Worm (Caenorhabditis elegans) whole organism, mixed stage, embryonic: ENCODE data around the gene ida-1.
A peak's percentile ranks its signal among the peaks of the same experiment; 100 is the strongest.

Source experiments
- M03D4.4 ChIP-seq: sonication (generic microtip); optimal IDR thresholded peaks from 2 replicates; lab custom pipeline; 2017; ENCODE audit warnings: mild to moderate bottlenecking, missing genetic modification characterization, missing compliant biosample characterization
- bed-3 ChIP-seq: fragments of 200-800 bp; sonication (Bioruptor generic); optimal IDR thresholded peaks from 3 replicates; lab custom pipeline; 2018; ENCODE audit warnings: mild to moderate bottlenecking, missing genetic modification characterization, moderate library complexity, missing compliant biosample characterization
- blmp-1 ChIP-seq: fragments of 150-350 bp; optimal IDR thresholded peaks from 2 replicates; lab custom pipeline; 2014; ENCODE audit warnings: missing biosample characterization, missing genetic modification characterization
- ceh-39 ChIP-seq: fragments of 150-350 bp; optimal IDR thresholded peaks from 2 replicates; lab custom pipeline; 2014; ENCODE audit warnings: missing biosample characterization, missing genetic modification characterization
- ceh-43 ChIP-seq: fragments of 200-800 bp; sonication (Bioruptor generic); optimal IDR thresholded peaks from 2 replicates; lab custom pipeline; 2018; ENCODE audit warnings: mild to moderate bottlenecking, missing genetic modification characterization, moderate library complexity, missing compliant biosample characterization
- ceh-83 ChIP-seq: fragments of 200-800 bp; sonication (Bioruptor generic); optimal IDR thresholded peaks from 2 replicates; lab custom pipeline; 2018; ENCODE audit warnings: mild to moderate bottlenecking, missing genetic modification characterization, missing compliant biosample characterization
- ces-1 ChIP-seq: fragments of 150-350 bp; optimal IDR thresholded peaks from 2 replicates; lab custom pipeline; 2014; ENCODE audit warnings: missing biosample characterization, missing genetic modification reagents, missing genetic modification characterization
- cnd-1 ChIP-seq: fragments of 200-800 bp; sonication (Bioruptor generic); optimal IDR thresholded peaks from 2 replicates; lab custom pipeline; 2018; ENCODE audit warnings: mild to moderate bottlenecking, missing genetic modification characterization, missing compliant biosample characterization
- elt-1 ChIP-seq: sonication (generic microtip); optimal IDR thresholded peaks from 2 replicates; lab custom pipeline; 2017; ENCODE audit warnings: missing genetic modification characterization, mild to moderate bottlenecking, missing compliant biosample characterization, antibody characterized with exemption, moderate library complexity, borderline replicate concordance; ENCODE audit not compliant: insufficient read depth
- elt-3 ChIP-seq: fragments of 150-350 bp; optimal IDR thresholded peaks from 2 replicates; lab custom pipeline; 2014; ENCODE audit warnings: missing biosample characterization, missing genetic modification characterization
- flh-1 ChIP-seq: fragments of 200-800 bp; sonication (Bioruptor generic); optimal IDR thresholded peaks from 2 replicates; lab custom pipeline; 2018; ENCODE audit warnings: mild to moderate bottlenecking, missing genetic modification characterization, moderate library complexity, missing compliant biosample characterization
- ham-2 ChIP-seq: fragments of 200-800 bp; sonication (Bioruptor generic); optimal IDR thresholded peaks from 2 replicates; lab custom pipeline; 2018; ENCODE audit warnings: mild to moderate bottlenecking, missing genetic modification characterization, missing compliant biosample characterization
- hlh-1 ChIP-seq: fragments of 150-350 bp; optimal IDR thresholded peaks from 2 replicates; lab custom pipeline; 2014; ENCODE audit warnings: missing biosample characterization, missing genetic modification reagents, missing genetic modification characterization
- lin-13 ChIP-seq: fragments of 150-350 bp; optimal IDR thresholded peaks from 2 replicates; lab custom pipeline; 2014; ENCODE audit warnings: missing biosample characterization, missing genetic modification characterization
- lsy-2 ChIP-seq: fragments of 150-350 bp; optimal IDR thresholded peaks from 2 replicates; lab custom pipeline; 2014; ENCODE audit warnings: missing biosample characterization, missing genetic modification characterization
- mab-5 ChIP-seq: fragments of 150-350 bp; optimal IDR thresholded peaks from 2 replicates; lab custom pipeline; 2014; ENCODE audit warnings: missing biosample characterization, missing genetic modification characterization
- mep-1 ChIP-seq: fragments of 150-350 bp; optimal IDR thresholded peaks from 2 replicates; lab custom pipeline; 2017; ENCODE audit warnings: missing biosample characterization, missing genetic modification reagents, missing genetic modification characterization, inconsistent platforms
- mls-2 ChIP-seq: sonication (generic microtip); optimal IDR thresholded peaks from 2 replicates; lab custom pipeline; 2016; ENCODE audit warnings: mild to moderate bottlenecking, missing genetic modification characterization, moderate library complexity, missing compliant biosample characterization
- nhr-12 ChIP-seq: fragments of 150-350 bp; optimal IDR thresholded peaks from 2 replicates; lab custom pipeline; 2014; ENCODE audit warnings: missing biosample characterization, missing genetic modification characterization
- nhr-2 ChIP-seq: fragments of 150-350 bp; optimal IDR thresholded peaks from 2 replicates; lab custom pipeline; 2014; ENCODE audit warnings: missing biosample characterization, missing genetic modification characterization
- nhr-237 ChIP-seq: fragments of 150-350 bp; optimal IDR thresholded peaks from 2 replicates; lab custom pipeline; 2014; ENCODE audit warnings: missing biosample characterization, missing genetic modification characterization
- nhr-28 ChIP-seq: fragments of 150-350 bp; optimal IDR thresholded peaks from 2 replicates; lab custom pipeline; 2014; ENCODE audit warnings: missing biosample characterization, missing genetic modification characterization
- pha-4 ChIP-seq: fragments of 150-350 bp; optimal IDR thresholded peaks from 2 replicates; lab custom pipeline; 2018; ENCODE audit warnings: missing biosample characterization, missing genetic modification reagents, missing genetic modification characterization
- sem-2 ChIP-seq: fragments of 200-800 bp; sonication (Bioruptor generic); optimal IDR thresholded peaks from 2 replicates; lab custom pipeline; 2018; ENCODE audit warnings: mild to moderate bottlenecking, missing genetic modification characterization, missing compliant biosample characterization
- snpc-4 ChIP-seq: fragments of 150-350 bp; optimal IDR thresholded peaks from 2 replicates; lab custom pipeline; 2014; ENCODE audit warnings: missing biosample characterization, missing genetic modification characterization
- sptf-1 ChIP-seq: sonication (generic microtip); optimal IDR thresholded peaks from 2 replicates; lab custom pipeline; 2017; ENCODE audit warnings: mild to moderate bottlenecking, missing genetic modification characterization, moderate library complexity, missing compliant biosample characterization
- tbx-8 ChIP-seq: fragments of 200-800 bp; sonication (Bioruptor generic); optimal IDR thresholded peaks from 2 replicates; lab custom pipeline; 2018; ENCODE audit warnings: mild to moderate bottlenecking, missing genetic modification characterization, moderate library complexity, missing compliant biosample characterization
- unc-120 ChIP-seq: sonication (generic microtip); optimal IDR thresholded peaks from 2 replicates; lab custom pipeline; 2017; ENCODE audit warnings: missing genetic modification characterization, missing compliant biosample characterization; ENCODE audit not compliant: poor library complexity, severe bottlenecking
- unc-39 ChIP-seq: fragments of 150-350 bp; optimal IDR thresholded peaks from 2 replicates; lab custom pipeline; 2014; ENCODE audit warnings: missing biosample characterization, missing genetic modification characterization
- unc-62 ChIP-seq: fragments of 150-350 bp; optimal IDR thresholded peaks from 2 replicates; lab custom pipeline; 2014; ENCODE audit warnings: missing biosample characterization, missing genetic modification reagents, missing genetic modification characterization
- zip-8 ChIP-seq: fragments of 150-350 bp; optimal IDR thresholded peaks from 2 replicates; lab custom pipeline; 2014; ENCODE audit warnings: missing biosample characterization, missing genetic modification characterization
- ztf-11 ChIP-seq: fragments of 150-350 bp; optimal IDR thresholded peaks from 2 replicates; lab custom pipeline; 2014; ENCODE audit warnings: missing biosample characterization, missing genetic modification characterization

ida-1 gene

DNA sequence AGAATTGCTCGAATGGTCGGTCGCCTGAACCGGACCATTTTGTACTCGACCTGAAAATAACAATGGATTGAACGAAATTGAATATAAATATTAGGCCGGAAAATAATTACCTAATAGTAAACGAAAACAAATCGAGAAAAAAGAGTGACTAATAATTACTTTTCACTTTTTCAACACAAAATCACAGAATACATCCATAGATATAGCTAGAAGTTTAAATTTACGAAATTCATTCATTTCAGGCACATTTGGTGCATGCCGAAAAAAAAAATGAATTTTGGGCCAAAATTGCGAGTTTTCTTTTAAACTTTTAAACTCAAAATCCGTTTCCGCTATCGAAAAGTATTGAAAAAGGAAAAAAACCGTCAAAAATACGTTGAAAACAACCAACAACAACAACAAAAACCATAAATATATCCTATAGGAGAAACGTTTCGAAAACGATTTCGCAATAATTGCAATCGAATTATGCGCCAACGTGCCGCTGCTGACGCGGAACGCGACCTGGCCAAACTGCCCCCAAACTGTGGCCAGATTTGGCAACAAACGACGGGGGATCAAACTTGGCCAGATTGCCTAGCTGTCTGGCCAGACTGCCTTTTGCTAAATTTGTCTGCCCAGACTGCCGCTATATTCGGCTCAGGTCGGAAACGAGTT is 30.1 kb downstream of the ida-1 start, which contains the start of gene Y37B11A.3:
Y37B11A.3 (minus strand) TSS at position 51 of the 657 bp plus-strand sequence.
- TF ChIP-seq ceh-39 (tag; lab: Kevin White, UChicago) (no peak), sptf-1 (tag; lab: Kevin White, UChicago) (no peak), M03D4.4 (tag; lab: Kevin White, UChicago) (no peak), elt-3 (tag; lab: Kevin White, UChicago) (no peak), unc-39 (tag; lab: Kevin White, UChicago) (no peak), nhr-12 (no peak), mep-1 (peak; percentile 17), unc-120 (peak; percentile 99), pha-4 (tag; lab: Kevin White, UChicago) (peak; percentile 47), mls-2 (tag; lab: Kevin White, UChicago) (no peak), nhr-237 (tag; lab: Kevin White, UChicago) (peak; percentile 32), lin-13 (tag; lab: Kevin White, UChicago) (peak; percentile 53), zip-8 (tag; lab: Kevin White, UChicago) (no peak), nhr-28 (tag; lab: Kevin White, UChicago) (no peak), bed-3 (no peak), flh-1 (GFP tag; lab: Kevin White, UChicago) (no peak), lsy-2 (tag; lab: Kevin White, UChicago) (peak; percentile 38), hlh-1 (tag; lab: Kevin White, UChicago) (no peak), ceh-83 (GFP tag; lab: Kevin White, UChicago) (no peak), elt-1 (tag; lab: Kevin White, UChicago) (no peak), unc-62 (no peak), ces-1 (GFP tag; lab: Kevin White, UChicago) (peak; percentile 54), nhr-2 (tag; lab: Kevin White, UChicago) (no peak), snpc-4 (tag; lab: Kevin White, UChicago) (no peak), sem-2 (GFP tag; lab: Kevin White, UChicago) (no peak), tbx-8 (GFP tag; lab: Kevin White, UChicago) (no peak), ceh-43 (GFP tag; lab: Kevin White, UChicago) (no peak), cnd-1 (tag; lab: Kevin White, UChicago) (no peak), mab-5 (tag; lab: Kevin White, UChicago) (no peak), ztf-11 (no peak)

DNA sequence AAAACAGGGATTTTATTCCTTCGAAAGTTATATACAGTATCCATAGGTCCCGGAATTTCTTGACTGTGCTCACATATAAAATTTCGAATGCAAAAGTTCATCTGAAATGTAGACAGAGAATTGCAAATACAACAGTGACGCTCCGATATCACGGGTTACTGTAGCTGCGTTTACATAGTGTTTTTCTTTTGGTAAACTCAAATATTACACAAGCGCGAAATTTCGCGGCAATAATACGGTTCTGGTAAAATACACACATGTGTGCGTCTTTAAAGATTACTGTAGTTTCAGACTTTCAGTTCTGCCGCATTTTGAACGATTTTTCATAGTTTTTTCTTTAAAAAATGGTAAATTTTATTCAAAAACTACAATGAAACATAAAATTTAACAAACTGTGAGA is 35.2 kb downstream of the ida-1 start, which contains the start of gene rev-3:
rev-3 (minus strand) TSS at position 101 of the 400 bp plus-strand sequence.
- TF ChIP-seq ceh-39 (tag; lab: Kevin White, UChicago) = no peak
- TF ChIP-seq unc-120 = no peak
- no peak for TF ChIP-seq sptf-1 (tag; lab: Kevin White, UChicago)
- no peak for TF ChIP-seq ceh-43 (GFP tag; lab: Kevin White, UChicago)
- no peak for TF ChIP-seq mep-1
- TF ChIP-seq bed-3 = no peak
- no peak for TF ChIP-seq blmp-1
- no peak for TF ChIP-seq nhr-237 (tag; lab: Kevin White, UChicago)
- no peak for TF ChIP-seq flh-1 (GFP tag; lab: Kevin White, UChicago)
- TF ChIP-seq nhr-2 (tag; lab: Kevin White, UChicago) = no peak
- TF ChIP-seq elt-3 (tag; lab: Kevin White, UChicago) = no peak
- TF ChIP-seq ham-2 = no peak
- TF ChIP-seq unc-39 (tag; lab: Kevin White, UChicago) = no peak
- TF ChIP-seq M03D4.4 (tag; lab: Kevin White, UChicago) = no peak
- TF ChIP-seq elt-1 (tag; lab: Kevin White, UChicago) = no peak
- TF ChIP-seq ceh-83 (GFP tag; lab: Kevin White, UChicago) = no peak
- TF ChIP-seq lsy-2 (tag; lab: Kevin White, UChicago) = no peak
- no peak for TF ChIP-seq mls-2 (tag; lab: Kevin White, UChicago)
- no peak for TF ChIP-seq hlh-1 (tag; lab: Kevin White, UChicago)
- TF ChIP-seq sem-2 (GFP tag; lab: Kevin White, UChicago) = no peak

ce11 chrIII:5794982-5795381 is 39.6 kb downstream of the ida-1 start:
- TF ChIP-seq cnd-1 (tag; lab: Kevin White, UChicago) = no peak
- no peak for TF ChIP-seq ceh-39 (tag; lab: Kevin White, UChicago)
- peak; percentile 97 for TF ChIP-seq nhr-2 (tag; lab: Kevin White, UChicago)
- peak; percentile 52 for TF ChIP-seq zip-8 (tag; lab: Kevin White, UChicago)
